Worm (Caenorhabditis elegans) whole organism, L2 larva: ENCODE data around the gene R144.12.

Source experiments
- R02D3.7 ChIP-seq: fragments of 150-350 bp; optimal IDR thresholded peaks from 2 replicates; lab custom pipeline; 2014; ENCODE audit warnings: missing biosample characterization, missing genetic modification characterization
- Y55F3AM.14 ChIP-seq: fragments of 200-800 bp; sonication (Bioruptor generic); optimal IDR thresholded peaks from 2 replicates; lab custom pipeline; 2018; ENCODE audit warnings: mild to moderate bottlenecking, missing genetic modification characterization, missing compliant biosample characterization
- ama-1 ChIP-seq: fragments of 150-350 bp; optimal IDR thresholded peaks from 2 replicates; lab custom pipeline; 2018; ENCODE audit warnings: inconsistent platforms
- ceh-82 ChIP-seq: fragments of 150-350 bp; optimal IDR thresholded peaks from 2 replicates; lab custom pipeline; 2014; ENCODE audit warnings: missing biosample characterization, missing genetic modification characterization
- egl-27 ChIP-seq: sonication (generic microtip); optimal IDR thresholded peaks from 3 replicates; lab custom pipeline; 2017; ENCODE audit warnings: missing biosample characterization, missing genetic modification reagents, missing genetic modification characterization
- lsy-2 ChIP-seq, 2 experiments: fragments of 150-350 bp in 1 of 2; sonication (generic microtip) in 1 of 2; optimal IDR thresholded peaks; 2 replicates each; lab custom pipeline; 2014 to 2017; ENCODE audit warnings: missing biosample characterization in 2 of 2, missing genetic modification characterization in 2 of 2
- nhr-10 ChIP-seq: sonication (generic microtip); optimal IDR thresholded peaks from 2 replicates; lab custom pipeline; 2017; ENCODE audit warnings: missing biosample characterization, missing genetic modification characterization
- nhr-237 ChIP-seq: fragments of 150-350 bp; optimal IDR thresholded peaks from 2 replicates; lab custom pipeline; 2014; ENCODE audit warnings: missing biosample characterization, missing genetic modification characterization
- nhr-25 ChIP-seq: fragments of 150-350 bp; sonication (generic microtip); optimal IDR thresholded peaks from 3 replicates; lab custom pipeline; 2014; ENCODE audit warnings: missing biosample characterization, missing genetic modification characterization
- snpc-4 ChIP-seq: fragments of 150-350 bp; optimal IDR thresholded peaks from 2 replicates; lab custom pipeline; 2014; ENCODE audit warnings: missing biosample characterization, missing genetic modification characterization
- unc-39 ChIP-seq: fragments of 150-350 bp; optimal IDR thresholded peaks from 2 replicates; lab custom pipeline; 2014; ENCODE audit warnings: missing biosample characterization, missing genetic modification characterization
- unc-62 ChIP-seq: fragments of 150-350 bp; optimal IDR thresholded peaks from 2 replicates; lab custom pipeline; 2014; ENCODE audit warnings: missing biosample characterization, missing genetic modification reagents, missing genetic modification characterization

DNA sequence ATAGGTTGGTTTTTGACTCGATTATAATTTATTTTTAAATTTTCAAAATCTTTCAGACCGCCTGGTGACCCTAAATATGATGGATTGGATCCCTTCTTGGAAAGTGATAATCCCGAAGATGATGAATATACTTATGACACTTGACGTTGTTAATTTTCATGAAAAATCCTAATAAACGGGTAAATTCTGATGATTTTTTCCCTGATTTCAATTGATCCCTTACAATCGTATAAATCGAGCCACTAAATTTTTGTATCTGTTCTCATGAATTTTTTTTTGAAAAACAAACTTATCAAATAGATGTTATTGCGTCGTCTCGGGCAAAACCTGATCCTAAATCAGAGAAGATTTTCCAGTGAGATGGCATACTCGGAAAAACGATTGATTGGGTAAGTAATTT lies 16.2 kb upstream of the R144.12 start, which contains the start of gene R144.13:
- no peak for TF ChIP-seq unc-62 (GFP tag; lab: Kevin White, UChicago)
- no peak for TF ChIP-seq egl-27
- TF ChIP-seq snpc-4 (tag; lab: Kevin White, UChicago): no peak
- TF ChIP-seq R02D3.7 (tag; lab: Kevin White, UChicago): no peak
- TF ChIP-seq nhr-25 (tag; lab: Kevin White, UChicago): no peak
- no peak for TF ChIP-seq ama-1
- TF ChIP-seq unc-39: no peak
- TF ChIP-seq nhr-10 (tag; lab: Kevin White, UChicago): no peak
- no peak for TF ChIP-seq Y55F3AM.14
- TF ChIP-seq lsy-2 (tag; optimal IDR thresholded peaks at IDR 0.05; lab: Kevin White, UChicago): no peak
- TF ChIP-seq nhr-237 (tag; lab: Kevin White, UChicago): no peak
- TF ChIP-seq ceh-82 (tag; lab: Kevin White, UChicago): no peak
